Worm (Caenorhabditis elegans): ENCODE data around the gene F41C3.11.

- TF ChIP-seq nhr-11 (tag; optimal IDR thresholded peaks at IDR 0.05) (no peak), ceh-34 (tag; optimal IDR thresholded peaks at IDR 0.05) (no peak), madf-2 (tag; optimal IDR thresholded peaks at IDR 0.05) (no peak), ceh-22 (tag; optimal IDR thresholded peaks at IDR 0.05) (no peak), dve-1 (tag; optimal IDR thresholded peaks at IDR 0.05) (no peak), pha-4 (tag; optimal IDR thresholded peaks at IDR 0.05) (no peak), elt-2 (tag; optimal IDR thresholded peaks at IDR 0.05) (no peak)
Measured at ce11 chrII:4706359-4706871, 27.3 kb downstream of the F41C3.11 start, which contains the start of the genes F10G7.9 and tsn-1.
